Worm (Caenorhabditis elegans) whole organism, early embryonic: ENCODE results near the gene twk-44.

Source experiments
- aly-1 ChIP-seq: sonication (generic microtip); optimal IDR thresholded peaks from 2 replicates; lab custom pipeline; 2016; ENCODE audit warnings: missing genetic modification characterization, missing compliant biosample characterization
- ama-1 ChIP-seq: fragments of 150-350 bp; optimal IDR thresholded peaks from 2 replicates; lab custom pipeline; 2014
- ceh-13 ChIP-seq: fragments of 200-800 bp; sonication (Bioruptor generic); optimal IDR thresholded peaks from 2 replicates; lab custom pipeline; 2018; ENCODE audit warnings: mild to moderate bottlenecking, missing genetic modification characterization, missing compliant biosample characterization
- hmbx-1 ChIP-seq: sonication (generic microtip); optimal IDR thresholded peaks from 2 replicates; lab custom pipeline; 2016; ENCODE audit warnings: mild to moderate bottlenecking, missing genetic modification characterization, missing compliant biosample characterization
- pes-1 ChIP-seq: fragments of 200-800 bp; sonication (Bioruptor generic); IDR thresholded peaks from 2 replicates; pipeline ENCODE4 v1.3.6; 2022; ENCODE audit warnings: missing genetic modification reagents, missing genetic modification characterization, missing compliant biosample characterization
- scrt-1 ChIP-seq: fragments of 200-800 bp; sonication (Bioruptor generic); IDR thresholded peaks from 2 replicates; pipeline ENCODE4 v1.3.6; 2022; ENCODE audit warnings: missing genetic modification characterization, missing compliant biosample characterization
- sea-1 ChIP-seq: fragments of 200-800 bp; sonication (Bioruptor generic); conservative IDR thresholded peaks from 2 replicates; pipeline ENCODE4 v1.3.6; 2022; ENCODE audit warnings: missing genetic modification characterization, missing compliant biosample characterization
- tbx-11 ChIP-seq: fragments of 200-800 bp; sonication (Bioruptor generic); IDR thresholded peaks from 2 replicates; pipeline ENCODE4 v1.3.6; 2022; ENCODE audit warnings: missing genetic modification characterization, missing compliant biosample characterization
- tbx-37 ChIP-seq: fragments of 200-800 bp; sonication (Bioruptor generic); conservative IDR thresholded peaks from 2 replicates; pipeline ENCODE4 v1.3.6; 2022; ENCODE audit warnings: missing genetic modification reagents, missing genetic modification characterization, missing compliant biosample characterization
- tra-4 ChIP-seq: sonication (generic microtip); optimal IDR thresholded peaks from 2 replicates; lab custom pipeline; 2017; ENCODE audit warnings: missing genetic modification characterization, missing compliant biosample characterization

DNA sequence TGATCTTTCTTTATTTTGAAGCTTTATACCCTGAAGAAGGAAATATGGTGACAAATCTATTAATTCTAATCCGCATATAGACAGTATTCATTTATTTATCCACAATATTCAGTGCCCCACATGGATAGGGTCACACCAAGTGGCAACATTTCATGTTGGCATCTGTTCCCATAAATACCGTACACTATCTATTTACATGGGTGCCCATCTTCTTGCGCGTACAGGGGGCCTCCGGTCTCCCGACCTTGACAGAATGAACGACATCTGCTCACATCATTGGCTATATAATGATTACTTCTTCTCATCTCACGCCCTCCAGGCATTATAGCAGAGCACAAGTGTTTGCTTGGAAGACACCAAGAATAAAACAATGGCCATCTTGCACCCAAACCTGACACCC lies 48.7 kb upstream of the twk-44 start:
- TF ChIP-seq pes-1 (GFP tag; lab: Robert Waterston, UW): no peak
- TF ChIP-seq sea-1 (GFP tag; lab: Robert Waterston, UW): 0 out of 2 replicates have a peak, but pooled peaks have one; percentile 23
- TF ChIP-seq ama-1 (lab: Kevin White, UChicago): no peak
- TF ChIP-seq scrt-1 (GFP tag; lab: Robert Waterston, UW): no peak
- TF ChIP-seq tra-4 (tag; lab: Kevin White, UChicago): no peak
- TF ChIP-seq tbx-37 (GFP tag; lab: Robert Waterston, UW): no peak
- TF ChIP-seq ceh-13 (GFP tag; lab: Kevin White, UChicago): no peak
- TF ChIP-seq tbx-11 (GFP tag; lab: Robert Waterston, UW): no peak
- no peak for TF ChIP-seq aly-1
- TF ChIP-seq hmbx-1 (tag; lab: Kevin White, UChicago): no peak
